Worm (Caenorhabditis elegans): ENCODE results near the gene srt-54.
A peak's percentile ranks its signal among the peaks of the same experiment; 100 is the strongest.

The srt-54 gene

ce11 chrII:159294-159922 lies 42.4 kb downstream of the srt-54 start (continued):
- peak in 1 of 2 experiments; percentile 10 for TF ChIP-seq mdl-1 (tag; optimal IDR thresholded peaks at IDR 0.05)
- TF ChIP-seq ceh-82 (tag; optimal IDR thresholded peaks at IDR 0.05), result no peak
- no peak for TF ChIP-seq dsc-1 (tag; optimal IDR thresholded peaks at IDR 0.05)
- TF ChIP-seq nhr-71 (tag; optimal IDR thresholded peaks at IDR 0.05), result peak; percentile 68
- TF ChIP-seq nhr-20 (tag; optimal IDR thresholded peaks at IDR 0.05), result peak; percentile 48
- no peak for TF ChIP-seq nhr-11 (tag; optimal IDR thresholded peaks at IDR 0.05)
- TF ChIP-seq nhr-237 (tag; optimal IDR thresholded peaks at IDR 0.05), result no peak
- TF ChIP-seq sptf-1 (tag; optimal IDR thresholded peaks at IDR 0.05), result no peak
- no peak for TF ChIP-seq unc-30 (tag; optimal IDR thresholded peaks at IDR 0.05)
- TF ChIP-seq blmp-1 (tag; optimal IDR thresholded peaks at IDR 0.05), result peak; percentile 81
- no peak for TF ChIP-seq fkh-10 (GFP tag; optimal IDR thresholded peaks at IDR 0.05)
- no peak for TF ChIP-seq zip-4 (GFP tag; optimal IDR thresholded peaks at IDR 0.05)
- TF ChIP-seq unc-62 (GFP tag; optimal IDR thresholded peaks at IDR 0.05), result no peak
- TF ChIP-seq egl-13 (tag; optimal IDR thresholded peaks at IDR 0.05), result no peak
- no peak for TF ChIP-seq egl-27 (tag; optimal IDR thresholded peaks at IDR 0.05)
- TF ChIP-seq ztf-4 (tag; optimal IDR thresholded peaks at IDR 0.05), result peak; percentile 26
- TF ChIP-seq snpc-4 (tag; optimal IDR thresholded peaks at IDR 0.05), result no peak
- TF ChIP-seq elt-3 (tag; optimal IDR thresholded peaks at IDR 0.05), result peak in 2 of 6 experiments; percentile 14 to 44
- no peak for TF ChIP-seq skn-1 (tag; optimal IDR thresholded peaks at IDR 0.05)
- TF ChIP-seq nhr-85 (tag), result peak; percentile 78
- peak; percentile 4 to 64 for TF ChIP-seq lin-35 (GFP tag; optimal IDR thresholded peaks at IDR 0.05)
- TF ChIP-seq ztf-11 (tag; optimal IDR thresholded peaks at IDR 0.05), result no peak
- no peak for TF ChIP-seq nhr-19 (GFP tag; conservative IDR thresholded peaks at IDR 0.05)
- no peak for TF ChIP-seq grh-1 (GFP tag; IDR thresholded peaks at IDR 0.05)
- no peak for TF ChIP-seq C16A3.4 (tag; optimal IDR thresholded peaks at IDR 0.05)
- TF ChIP-seq alr-1 (tag; optimal IDR thresholded peaks at IDR 0.05; ENCODE audit: borderline replicate concordance), result no peak
- no peak for TF ChIP-seq ceh-63 (GFP tag; optimal IDR thresholded peaks at IDR 0.05)
- peak; percentile 39 to 47 for TF ChIP-seq efl-1 (optimal IDR thresholded peaks at IDR 0.05)
- TF ChIP-seq efl-1 (GFP tag; optimal IDR thresholded peaks at IDR 0.05 in 1 of 2), result peak; percentile 2 to 91
- TF ChIP-seq pqm-1 (tag; optimal IDR thresholded peaks at IDR 0.05), result no peak
- no peak for TF ChIP-seq ets-5 (GFP tag; IDR thresholded peaks at IDR 0.05)
- TF ChIP-seq tbx-2 (tag; optimal IDR thresholded peaks at IDR 0.05), result no peak
- TF ChIP-seq fkh-8 (tag; optimal IDR thresholded peaks at IDR 0.05), result no peak
- no peak for TF ChIP-seq vab-15 (tag; optimal IDR thresholded peaks at IDR 0.05)
- no peak for TF ChIP-seq nhr-84 (tag; optimal IDR thresholded peaks at IDR 0.05)
- no peak for TF ChIP-seq irx-1 (tag; optimal IDR thresholded peaks at IDR 0.05)
- TF ChIP-seq nhr-12 (tag; optimal IDR thresholded peaks at IDR 0.05), result no peak
- no peak for TF ChIP-seq isw-1 (GFP tag; IDR thresholded peaks at IDR 0.05)
- TF ChIP-seq elt-2 (tag; optimal IDR thresholded peaks at IDR 0.05), result peak; percentile 32
- peak; percentile 66 for TF ChIP-seq lin-14 (GFP tag; optimal IDR thresholded peaks at IDR 0.05)
- no peak for TF ChIP-seq unc-86 (tag; optimal IDR thresholded peaks at IDR 0.05)
- no peak for TF ChIP-seq Y116A8C.19 (tag; optimal IDR thresholded peaks at IDR 0.05; ENCODE audit: borderline replicate concordance)
- TF ChIP-seq ceh-8 (GFP tag; optimal IDR thresholded peaks at IDR 0.05), result no peak
- no peak for TF ChIP-seq lir-3 (tag; optimal IDR thresholded peaks at IDR 0.05; ENCODE audit: poor library complexity)
- peak; percentile 31 to 68 for TF ChIP-seq lsy-2 (tag; optimal IDR thresholded peaks at IDR 0.05)
- no peak for TF ChIP-seq fkh-4 (tag; optimal IDR thresholded peaks at IDR 0.05; ENCODE audit: borderline replicate concordance)
- TF ChIP-seq C04F5.9 (tag; optimal IDR thresholded peaks at IDR 0.05), result no peak
- peak; percentile 49 for TF ChIP-seq mep-1 (tag; optimal IDR thresholded peaks at IDR 0.05)
- TF ChIP-seq ama-1 (optimal IDR thresholded peaks at IDR 0.05), result no peak
- peak; percentile 3 for TF ChIP-seq xbp-1 (tag; optimal IDR thresholded peaks at IDR 0.05)
- no peak for TF ChIP-seq F16B12.6 (tag; optimal IDR thresholded peaks at IDR 0.05)
- no peak for TF ChIP-seq mab-9 (GFP tag; IDR thresholded peaks at IDR 0.05)
- TF ChIP-seq efl-3 (GFP tag; optimal IDR thresholded peaks at IDR 0.05), result no peak

Measured in whole organism, L1 larva.